Worm (Caenorhabditis elegans) whole organism, late embryonic: Measurements from ENCODE around the gene ugt-63.

ENCODE experiments used
- C08G9.2 ChIP-seq: sonication (generic microtip); optimal IDR thresholded peaks from 2 replicates; lab custom pipeline; 2016; ENCODE audit warnings: mild to moderate bottlenecking, missing genetic modification characterization, moderate library complexity, missing compliant biosample characterization
- C38D4.7 ChIP-seq: fragments of 200-800 bp; sonication (Bioruptor generic); optimal IDR thresholded peaks from 2 replicates; lab custom pipeline; 2018; ENCODE audit warnings: mild to moderate bottlenecking, missing genetic modification characterization, moderate library complexity, missing compliant biosample characterization
- F13H6.1 ChIP-seq: sonication (generic microtip); optimal IDR thresholded peaks from 2 replicates; lab custom pipeline; 2016; ENCODE audit warnings: missing genetic modification characterization, missing compliant biosample characterization
- K09A11.1 ChIP-seq: sonication (generic microtip); optimal IDR thresholded peaks from 2 replicates; lab custom pipeline; 2017; ENCODE audit warnings: antibody characterized with exemption, mild to moderate bottlenecking, missing genetic modification characterization, missing compliant biosample characterization; ENCODE audit not compliant: insufficient read depth
- Y22D7AL.16 ChIP-seq: sonication (generic microtip); optimal IDR thresholded peaks from 2 replicates; lab custom pipeline; 2016; ENCODE audit warnings: missing genetic modification characterization, missing compliant biosample characterization
- ceh-14 ChIP-seq: sonication (generic microtip); optimal IDR thresholded peaks from 2 replicates; lab custom pipeline; 2016; ENCODE audit warnings: missing genotype, missing genetic modification characterization, missing compliant biosample characterization
- ceh-18 ChIP-seq: sonication (generic microtip); optimal IDR thresholded peaks from 2 replicates; lab custom pipeline; 2016; ENCODE audit warnings: missing genetic modification characterization, missing compliant biosample characterization
- ceh-19 ChIP-seq: fragments of 200-800 bp; sonication (Bioruptor generic); optimal IDR thresholded peaks from 2 replicates; lab custom pipeline; 2018; ENCODE audit warnings: mild to moderate bottlenecking, missing genetic modification characterization, missing compliant biosample characterization
- ceh-24 ChIP-seq: sonication (generic microtip); optimal IDR thresholded peaks from 2 replicates; lab custom pipeline; 2016; ENCODE audit warnings: mild to moderate bottlenecking, missing genetic modification characterization, missing compliant biosample characterization
- ceh-30 ChIP-seq: fragments of 150-350 bp; optimal IDR thresholded peaks from 2 replicates; lab custom pipeline; 2014; ENCODE audit warnings: missing biosample characterization, missing genetic modification characterization
- ceh-31 ChIP-seq: sonication (generic microtip); optimal IDR thresholded peaks from 2 replicates; lab custom pipeline; 2016; ENCODE audit warnings: missing genetic modification characterization, missing compliant biosample characterization
- ceh-9 ChIP-seq: sonication (generic microtip); optimal IDR thresholded peaks from 2 replicates; lab custom pipeline; 2016; ENCODE audit warnings: mild to moderate bottlenecking, missing genetic modification characterization, inconsistent platforms, missing compliant biosample characterization
- che-1 ChIP-seq: sonication (generic microtip); optimal IDR thresholded peaks from 2 replicates; lab custom pipeline; 2016; ENCODE audit warnings: mild to moderate bottlenecking, missing genetic modification characterization, missing compliant biosample characterization
- dmd-4 ChIP-seq: sonication (generic microtip); optimal IDR thresholded peaks from 2 replicates; lab custom pipeline; 2016; ENCODE audit warnings: borderline replicate concordance, missing genetic modification characterization, missing compliant biosample characterization
- dve-1 ChIP-seq: sonication (generic microtip); optimal IDR thresholded peaks from 2 replicates; lab custom pipeline; 2017; ENCODE audit warnings: antibody characterized with exemption, mild to moderate bottlenecking, missing genetic modification characterization, missing compliant biosample characterization
- elt-2 ChIP-seq: sonication (generic microtip); optimal IDR thresholded peaks from 2 replicates; lab custom pipeline; 2016; ENCODE audit warnings: missing genetic modification reagents, missing genetic modification characterization, missing compliant biosample characterization
- elt-4 ChIP-seq: sonication (generic microtip); optimal IDR thresholded peaks from 2 replicates; lab custom pipeline; 2016; ENCODE audit warnings: missing genetic modification characterization, missing compliant biosample characterization
- fax-1 ChIP-seq: sonication (generic microtip); optimal IDR thresholded peaks from 2 replicates; lab custom pipeline; 2016; ENCODE audit warnings: missing genotype, missing genetic modification characterization, missing compliant biosample characterization
- fkh-10 ChIP-seq: fragments of 150-350 bp; optimal IDR thresholded peaks from 2 replicates; lab custom pipeline; 2014; ENCODE audit warnings: missing biosample characterization, missing genetic modification reagents, missing genetic modification characterization
- fkh-6 ChIP-seq: sonication (generic microtip); optimal IDR thresholded peaks from 2 replicates; lab custom pipeline; 2016; ENCODE audit warnings: missing genetic modification characterization, missing compliant biosample characterization
- gmeb-2 ChIP-seq: sonication (generic microtip); optimal IDR thresholded peaks from 2 replicates; lab custom pipeline; 2016; ENCODE audit warnings: missing genetic modification characterization, inconsistent platforms, missing compliant biosample characterization
- hlh-13 ChIP-seq: fragments of 200-800 bp; sonication (Bioruptor generic); optimal IDR thresholded peaks from 2 replicates; lab custom pipeline; 2018; ENCODE audit warnings: mild to moderate bottlenecking, missing genetic modification characterization, missing compliant biosample characterization
- lim-6 ChIP-seq: sonication (generic microtip); optimal IDR thresholded peaks from 2 replicates; lab custom pipeline; 2016; ENCODE audit warnings: missing genetic modification characterization, missing compliant biosample characterization
- lin-11 ChIP-seq: fragments of 200-800 bp; sonication (Bioruptor generic); optimal IDR thresholded peaks from 2 replicates; lab custom pipeline; 2018; ENCODE audit warnings: mild to moderate bottlenecking, missing genetic modification characterization, missing compliant biosample characterization
- madf-2 ChIP-seq: sonication (generic microtip); optimal IDR thresholded peaks from 2 replicates; lab custom pipeline; 2017; ENCODE audit warnings: missing genetic modification characterization, missing compliant biosample characterization
- pag-3 ChIP-seq: sonication (generic microtip); optimal IDR thresholded peaks from 2 replicates; lab custom pipeline; 2016; ENCODE audit warnings: missing compliant biosample characterization, missing genetic modification characterization, borderline replicate concordance
- pat-9 ChIP-seq: fragments of 200-800 bp; sonication (Bioruptor generic); optimal IDR thresholded peaks from 2 replicates; lab custom pipeline; 2018; ENCODE audit warnings: mild to moderate bottlenecking, missing genetic modification characterization, moderate library complexity, missing compliant biosample characterization
- pros-1 ChIP-seq: fragments of 150-350 bp; optimal IDR thresholded peaks from 2 replicates; lab custom pipeline; 2014; ENCODE audit warnings: missing biosample characterization, missing genetic modification reagents, missing genetic modification characterization
- rnt-1 ChIP-seq: sonication (generic microtip); optimal IDR thresholded peaks from 2 replicates; lab custom pipeline; 2016; ENCODE audit warnings: missing genetic modification characterization, missing compliant biosample characterization
- sox-2 ChIP-seq: fragments of 200-800 bp; sonication (Bioruptor generic); IDR thresholded peaks from 2 replicates; pipeline ENCODE4 v1.3.6; 2022; ENCODE audit warnings: missing genetic modification reagents, missing genetic modification characterization, missing compliant biosample characterization
- sox-4 ChIP-seq: sonication (generic microtip); optimal IDR thresholded peaks from 2 replicates; lab custom pipeline; 2017; ENCODE audit warnings: mild to moderate bottlenecking, missing genetic modification characterization, inconsistent platforms, missing compliant biosample characterization
- syd-9 ChIP-seq: sonication (generic microtip); optimal IDR thresholded peaks from 2 replicates; lab custom pipeline; 2016; ENCODE audit warnings: mild to moderate bottlenecking, missing genetic modification characterization, moderate library complexity, missing compliant biosample characterization
- tbx-2 ChIP-seq: sonication (generic microtip); optimal IDR thresholded peaks from 2 replicates; lab custom pipeline; 2016; ENCODE audit warnings: missing genetic modification characterization, missing compliant biosample characterization
- unc-3 ChIP-seq, 2 experiments: fragments of 200-800 bp in 1 of 2; sonication (Bioruptor generic) in 1 of 2; sonication (generic microtip) in 1 of 2; conservative IDR thresholded peaks in 1 of 2; optimal IDR thresholded peaks in 1 of 2; 2 replicates each; pipeline versions ENCODE4 v1.3.6 to Lab custom; 2016 to 2022; ENCODE audit warnings: missing compliant biosample characterization in 2 of 2, missing genetic modification characterization in 2 of 2, missing genetic modification reagents in 1 of 2
- unc-42 ChIP-seq: sonication (generic microtip); optimal IDR thresholded peaks from 2 replicates; lab custom pipeline; 2016; ENCODE audit warnings: missing genotype, missing genetic modification characterization, missing compliant biosample characterization

The ugt-63 gene

ce11 chrV:5113654-5114053 lies 3.1 kb upstream of the ugt-63 start, which contains the start of gene C04F5.8:
C04F5.8 (minus strand) TSS chrV:5113754.
- TF ChIP-seq dve-1 (no peak), ceh-30 (tag; lab: Kevin White, UChicago) (no peak), fkh-6 (tag; lab: Kevin White, UChicago) (no peak), sox-4 (tag; lab: Kevin White, UChicago) (no peak), dmd-4 (tag; lab: Kevin White, UChicago) (no peak), tbx-2 (tag; lab: Kevin White, UChicago) (no peak), syd-9 (no peak)

ce11 chrV:5107816-5108215 lies 2.8 kb downstream of the ugt-63 start, which contains the start of gene srab-3:
srab-3 (minus strand) TSS chrV:5107916.
- TF ChIP-seq ceh-19 (GFP tag; lab: Kevin White, UChicago), result no peak
- TF ChIP-seq unc-3 (GFP tag; conservative IDR thresholded peaks at IDR 0.05; lab: Robert Waterston, UW), result no peak
- no peak for TF ChIP-seq unc-3 (tag; optimal IDR thresholded peaks at IDR 0.05; lab: Kevin White, UChicago)
- TF ChIP-seq C08G9.2 (tag; lab: Kevin White, UChicago), result no peak
- no peak for TF ChIP-seq ceh-14 (tag; lab: Kevin White, UChicago)
- TF ChIP-seq C38D4.7, result no peak
- no peak for TF ChIP-seq ceh-31 (tag; lab: Kevin White, UChicago)
- TF ChIP-seq pat-9 (tag; lab: Kevin White, UChicago), result no peak
- no peak for TF ChIP-seq dve-1
- no peak for TF ChIP-seq rnt-1 (tag; lab: Kevin White, UChicago)
- TF ChIP-seq fkh-10 (GFP tag; lab: Kevin White, UChicago), result no peak
- no peak for TF ChIP-seq fax-1 (tag; lab: Kevin White, UChicago)
- TF ChIP-seq F13H6.1 (tag; lab: Kevin White, UChicago), result no peak
- no peak for TF ChIP-seq elt-2 (tag; lab: Kevin White, UChicago)
- no peak for TF ChIP-seq lim-6
- no peak for TF ChIP-seq madf-2 (tag; lab: Kevin White, UChicago)
- TF ChIP-seq hlh-13 (GFP tag; lab: Kevin White, UChicago), result no peak
- TF ChIP-seq ceh-30 (tag; lab: Kevin White, UChicago), result no peak
- no peak for TF ChIP-seq elt-4 (tag; lab: Kevin White, UChicago)
- no peak for TF ChIP-seq ceh-18 (tag; lab: Kevin White, UChicago)

ce11 chrV:5104934-5105333 lies 5.6 kb downstream of the ugt-63 start, which contains the start of gene srab-2:
srab-2 (minus strand) TSS chrV:5105034.
- TF ChIP-seq sox-2 (GFP tag; lab: Robert Waterston, UW) (no peak), fax-1 (tag; lab: Kevin White, UChicago) (no peak), Y22D7AL.16 (tag; lab: Kevin White, UChicago) (no peak), ceh-24 (tag; lab: Kevin White, UChicago) (no peak), pag-3 (tag; lab: Kevin White, UChicago) (no peak), madf-2 (tag; lab: Kevin White, UChicago) (no peak), fkh-10 (GFP tag; lab: Kevin White, UChicago) (no peak), ceh-19 (GFP tag; lab: Kevin White, UChicago) (no peak), gmeb-2 (tag; lab: Kevin White, UChicago) (no peak), rnt-1 (tag; lab: Kevin White, UChicago) (no peak), tbx-2 (tag; lab: Kevin White, UChicago) (no peak), lin-11 (tag; lab: Kevin White, UChicago) (no peak)

ce11 chrV:5102017-5102416 lies 8.6 kb downstream of the ugt-63 start, which contains the start of gene srab-1:
srab-1 (minus strand) TSS chrV:5102117.
- no peak for TF ChIP-seq unc-42 (tag; lab: Kevin White, UChicago)
- no peak for TF ChIP-seq ceh-18 (tag; lab: Kevin White, UChicago)
- no peak for TF ChIP-seq pros-1
- no peak for TF ChIP-seq sox-4 (tag; lab: Kevin White, UChicago)
- no peak for TF ChIP-seq ceh-9
- no peak for TF ChIP-seq rnt-1 (tag; lab: Kevin White, UChicago)
- no peak for TF ChIP-seq K09A11.1 (tag; lab: Kevin White, UChicago)
- TF ChIP-seq che-1 (tag; lab: Kevin White, UChicago), result no peak
- TF ChIP-seq elt-2 (tag; lab: Kevin White, UChicago), result no peak
